Fruit fly (Drosophila melanogaster) whole organism, prepupa: ENCODE measurements around the gene Cda5.

Experiments used
- CG16779 ChIP-seq: fragments of 200-800 bp; sonication (Bioruptor generic); optimal IDR thresholded peaks from 3 replicates; lab custom pipeline; 2017; ENCODE audit warnings: missing biosample characterization, mild to moderate bottlenecking, missing genetic modification characterization
- CG6163 ChIP-seq: fragments of 200-800 bp; sonication (Bioruptor generic); IDR thresholded peaks from 3 replicates; pipeline ENCODE4 v1.3.6; 2022; ENCODE audit warnings: missing biosample characterization, missing genetic modification characterization
- CG6808 ChIP-seq: fragments of 200-800 bp; sonication (Bioruptor generic); optimal IDR thresholded peaks from 3 replicates; lab custom pipeline; 2017; ENCODE audit warnings: missing biosample characterization, missing genetic modification characterization, mild to moderate bottlenecking, moderate library complexity, missing genetic modification reagents
- CG8319 ChIP-seq: fragments of 200-800 bp; sonication (Bioruptor generic); optimal IDR thresholded peaks from 3 replicates; lab custom pipeline; 2016; ENCODE audit warnings: missing biosample characterization, missing genetic modification characterization
- Eip78C ChIP-seq: fragments of 200-800 bp; sonication (Bioruptor generic); peaks from one replicate; lab custom pipeline; 2016; ENCODE audit warnings: missing biosample characterization, missing genetic modification characterization
- Gug ChIP-seq: fragments of 200-800 bp; sonication (Bioruptor generic); IDR thresholded peaks from 2 replicates; pipeline ENCODE4 v1.3.6; 2022; ENCODE audit warnings: missing biosample characterization, missing genetic modification characterization
- Smox ChIP-seq: fragments of 200-800 bp; sonication (Bioruptor generic); optimal IDR thresholded peaks from 3 replicates; lab custom pipeline; 2016; ENCODE audit warnings: missing biosample characterization, missing genetic modification characterization
- fd85E ChIP-seq: fragments of 200-800 bp; sonication (Bioruptor generic); optimal IDR thresholded peaks from 3 replicates; lab custom pipeline; 2016; ENCODE audit warnings: missing biosample characterization, missing genetic modification characterization
- lz ChIP-seq: fragments of 200-800 bp; sonication (Bioruptor generic); optimal IDR thresholded peaks from 3 replicates; lab custom pipeline; 2016; ENCODE audit warnings: missing biosample characterization, missing genetic modification characterization
- salr ChIP-seq, 2 experiments: fragments of 200-800 bp; sonication (Bioruptor generic); optimal IDR thresholded peaks; 3 replicates each; lab custom pipeline; 2016 to 2018; ENCODE audit warnings: missing biosample characterization in 2 of 2, missing genetic modification characterization in 2 of 2, mild to moderate bottlenecking in 1 of 2
- svp ChIP-seq: fragments of 200-800 bp; sonication (Bioruptor generic); peaks from one replicate; lab custom pipeline; 2016; ENCODE audit warnings: missing biosample characterization, missing genetic modification characterization

DNA sequence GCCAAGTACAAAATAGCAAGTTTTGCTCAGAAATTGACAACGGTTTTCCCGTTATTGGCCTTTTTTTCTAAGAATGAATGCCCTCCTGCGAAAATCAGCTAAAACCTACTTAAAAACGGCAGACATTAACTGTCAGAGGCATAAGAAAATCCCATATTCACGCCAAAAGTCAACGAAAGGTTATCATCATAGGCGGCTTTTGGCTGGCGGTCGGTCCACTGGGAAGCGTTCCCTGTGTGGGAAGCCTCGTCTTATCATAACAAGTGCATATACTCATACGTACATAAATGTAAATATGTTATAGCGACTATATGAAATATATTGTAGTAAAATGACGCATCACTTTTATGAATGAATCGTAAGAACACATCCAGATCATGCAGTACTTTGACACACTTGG lies 20.5 kb upstream of the Cda5 start:
- TF ChIP-seq CG8319 (GFP tag; lab: Kevin White, UChicago) (no peak), Smox (no peak), CG6163 (GFP tag; lab: Robert Waterston, UW) (no peak), CG16779 (tag; lab: Kevin White, UChicago) (no peak), fd85E (GFP tag; lab: Kevin White, UChicago) (no peak), svp (peak; percentile 98), Eip78C (GFP tag; lab: Kevin White, UChicago) (peak; percentile 20), Gug (GFP tag; lab: Robert Waterston, UW) (no peak), CG6808 (GFP tag; lab: Kevin White, UChicago) (no peak), lz (GFP tag; lab: Kevin White, UChicago) (no peak), salr (GFP tag; optimal IDR thresholded peaks at IDR 0.05; lab: Kevin White, UChicago) (no peak)
